Worm (Caenorhabditis elegans) whole organism, L4 larva: ENCODE measurements around the gene T11F9.7.
"Not testable (repeated sequence)": the region's sequence is repeated elsewhere in the genome, so short reads cannot be mapped to it uniquely, and the experiment has no call there.

Source experiments
- Y48G9A.11 ChIP-seq: fragments of 200-800 bp; sonication (Bioruptor generic); IDR thresholded peaks from 2 replicates; pipeline ENCODE4 v1.3.6; 2022; ENCODE audit warnings: missing genetic modification reagents, missing genetic modification characterization, missing compliant biosample characterization
- ama-1 ChIP-seq: fragments of 150-350 bp; optimal IDR thresholded peaks from 2 replicates; lab custom pipeline; 2014; ENCODE audit warnings: inconsistent platforms, mixed read lengths
- attf-4 ChIP-seq: sonication (generic microtip); optimal IDR thresholded peaks from 3 replicates; lab custom pipeline; 2017; ENCODE audit warnings: missing biosample characterization, missing genetic modification characterization
- ceh-82 ChIP-seq: sonication (generic microtip); optimal IDR thresholded peaks from 2 replicates; lab custom pipeline; 2017; ENCODE audit warnings: missing biosample characterization, missing genetic modification characterization
- daf-16 ChIP-seq, 3 experiments: sonication (generic microtip); optimal IDR thresholded peaks; 2 replicates each; lab custom pipeline; 2016 to 2017; ENCODE audit warnings: missing genetic modification characterization in 3 of 3, missing genetic modification reagents in 3 of 3, mild to moderate bottlenecking in 2 of 3, missing compliant biosample characterization in 2 of 3, missing biosample characterization in 1 of 3, moderate library complexity in 1 of 3
- dmd-6 ChIP-seq: fragments of 200-800 bp; sonication (Bioruptor generic); IDR thresholded peaks from 2 replicates; pipeline ENCODE4 v1.3.6; 2022; ENCODE audit warnings: missing genetic modification reagents, missing genetic modification characterization, missing compliant biosample characterization
- dve-1 ChIP-seq: sonication (generic microtip); optimal IDR thresholded peaks from 2 replicates; lab custom pipeline; 2017; ENCODE audit warnings: antibody characterized with exemption, mild to moderate bottlenecking, missing genetic modification characterization, missing compliant biosample characterization; ENCODE audit not compliant: insufficient read depth
- hlh-30 ChIP-seq: sonication (generic microtip); optimal IDR thresholded peaks from 2 replicates; lab custom pipeline; 2017; ENCODE audit warnings: antibody characterized with exemption, mild to moderate bottlenecking, missing genetic modification characterization, missing compliant biosample characterization; ENCODE audit not compliant: insufficient read depth
- mdl-1 ChIP-seq, 2 experiments: fragments of 150-350 bp in 1 of 2; sonication (generic microtip) in 1 of 2; optimal IDR thresholded peaks; 2 replicates each; lab custom pipeline; 2014 to 2017; ENCODE audit warnings: missing biosample characterization in 2 of 2, missing genetic modification characterization in 2 of 2
- nhr-11 ChIP-seq: fragments of 150-350 bp; optimal IDR thresholded peaks from 2 replicates; lab custom pipeline; 2014; ENCODE audit warnings: missing biosample characterization, missing genetic modification characterization
- nhr-77 ChIP-seq: fragments of 150-350 bp; optimal IDR thresholded peaks from 2 replicates; lab custom pipeline; 2014; ENCODE audit warnings: missing biosample characterization, missing genetic modification characterization
- unc-39 ChIP-seq: sonication (generic microtip); optimal IDR thresholded peaks from 2 replicates; lab custom pipeline; 2017; ENCODE audit warnings: missing biosample characterization, missing genetic modification characterization
- ztf-11 ChIP-seq: fragments of 150-350 bp; optimal IDR thresholded peaks from 2 replicates; lab custom pipeline; 2014; ENCODE audit warnings: missing biosample characterization, missing genetic modification characterization

DNA sequence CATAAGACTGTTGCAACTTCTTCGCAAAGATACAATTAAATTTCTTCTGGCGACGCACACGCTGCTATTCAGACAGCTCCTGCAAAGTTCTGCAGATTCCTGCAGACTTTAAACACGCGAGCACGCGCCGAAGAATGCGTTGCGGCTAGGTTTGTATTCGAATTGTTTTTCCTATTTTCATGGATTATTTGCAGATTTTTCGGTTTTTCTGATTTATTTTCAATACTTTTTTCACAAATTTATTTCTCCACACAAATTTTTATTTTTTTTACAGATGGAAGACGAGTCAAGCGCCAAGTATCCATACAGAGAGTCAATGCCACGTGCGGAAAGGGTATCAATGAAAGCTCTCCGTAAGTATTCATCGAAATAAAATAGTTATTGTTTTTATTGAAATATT is at the start of gene T11F9.7:
- not testable (repeated sequence) for TF ChIP-seq nhr-77 (tag; lab: Kevin White, UChicago); daf-16 (GFP tag; optimal IDR thresholded peaks at IDR 0.05; lab: Kevin White, UChicago); daf-16 (tag; optimal IDR thresholded peaks at IDR 0.05; lab: Kevin White, UChicago); dve-1; ztf-11 (tag; lab: Kevin White, UChicago); Y48G9A.11 (GFP tag; lab: Robert Waterston, UW); attf-4 (tag; lab: Kevin White, UChicago); unc-39 (tag; lab: Kevin White, UChicago); mdl-1 (tag; optimal IDR thresholded peaks at IDR 0.05; lab: Kevin White, UChicago); dmd-6 (GFP tag; lab: Robert Waterston, UW); hlh-30 (tag; lab: Kevin White, UChicago); nhr-11; ceh-82; ama-1
